Worm (Caenorhabditis elegans): ENCODE data around the gene C06E4.8.

Gene C06E4.8

DNA sequence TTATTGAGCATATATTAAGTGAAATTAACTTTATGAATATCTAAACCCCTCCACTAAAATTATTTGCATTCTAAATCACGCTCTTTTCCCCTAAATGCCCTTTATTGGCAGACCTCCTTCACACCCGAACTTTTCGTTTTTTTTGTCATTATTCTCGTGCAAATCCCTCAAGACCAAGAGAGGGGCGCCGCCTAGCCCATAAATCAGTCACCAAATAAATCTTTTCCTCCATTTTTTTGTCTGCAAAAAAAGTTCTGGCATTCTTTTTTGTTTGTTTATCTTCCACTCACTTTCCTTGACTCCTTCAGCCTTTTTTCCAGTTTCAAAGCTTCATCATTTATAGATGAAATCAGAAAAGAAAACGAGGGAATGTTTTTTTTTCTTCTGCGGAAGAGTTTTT lies 33.2 kb upstream of the C06E4.8 start:
- no peak for TF ChIP-seq T22C8.4 (GFP tag; IDR thresholded peaks at IDR 0.05)
- no peak for TF ChIP-seq cog-1 (tag; optimal IDR thresholded peaks at IDR 0.05)
- TF ChIP-seq flt-1 (GFP tag; IDR thresholded peaks at IDR 0.05): no peak
- TF ChIP-seq tab-1 (GFP tag; IDR thresholded peaks at IDR 0.05): no peak
- TF ChIP-seq ref-1 (GFP tag; conservative IDR thresholded peaks at IDR 0.05): no peak
- TF ChIP-seq ztf-23 (GFP tag; IDR thresholded peaks at IDR 0.05): no peak
- no peak for TF ChIP-seq klf-2 (GFP tag; conservative IDR thresholded peaks at IDR 0.05)
- TF ChIP-seq ztf-29 (GFP tag; IDR thresholded peaks at IDR 0.05): no peak
- TF ChIP-seq med-1 (GFP tag; optimal IDR thresholded peaks at IDR 0.05; ENCODE audit: insufficient read depth): no peak

DNA sequence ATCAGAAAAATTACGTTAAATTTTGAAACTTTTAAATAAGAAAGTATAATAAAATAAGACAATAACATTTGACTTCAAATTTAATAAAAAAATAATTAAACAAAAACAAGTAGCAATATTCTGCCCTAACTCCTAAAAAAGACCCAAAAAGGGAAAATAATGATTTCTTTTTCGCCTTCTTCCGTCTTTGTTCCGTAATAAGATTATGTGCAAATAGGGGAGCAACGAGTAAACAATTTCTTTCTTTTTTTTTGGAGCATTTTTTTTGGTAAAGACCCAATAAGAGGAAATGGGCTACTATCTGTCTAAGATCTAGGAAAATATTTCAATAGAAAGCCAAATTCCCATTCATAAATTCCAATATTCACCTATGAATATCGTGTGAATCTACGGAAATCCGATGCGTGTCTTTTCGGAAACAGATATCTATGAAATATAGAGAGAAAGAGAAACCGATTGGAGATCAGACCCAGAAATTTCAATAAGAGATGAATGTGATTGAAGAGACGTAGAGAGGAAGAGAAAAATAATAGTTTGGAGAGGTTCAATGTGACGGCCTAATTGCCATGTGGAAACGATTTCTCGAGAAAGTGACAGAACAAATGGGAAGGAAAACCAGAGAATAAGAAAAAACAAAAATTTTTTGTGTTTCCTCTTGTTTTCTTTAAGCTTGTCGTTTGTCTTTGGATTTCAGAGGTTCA lies 32.3 kb upstream of the C06E4.8 start:
- no peak for TF ChIP-seq tab-1 (GFP tag; IDR thresholded peaks at IDR 0.05)
- no peak for TF ChIP-seq ref-1 (GFP tag; conservative IDR thresholded peaks at IDR 0.05)
- TF ChIP-seq flt-1 (GFP tag; IDR thresholded peaks at IDR 0.05): no peak
- no peak for TF ChIP-seq ztf-29 (GFP tag; IDR thresholded peaks at IDR 0.05)
- no peak for TF ChIP-seq klf-2 (GFP tag; conservative IDR thresholded peaks at IDR 0.05)
- no peak for TF ChIP-seq T22C8.4 (GFP tag; IDR thresholded peaks at IDR 0.05)
- TF ChIP-seq med-1 (GFP tag; optimal IDR thresholded peaks at IDR 0.05; ENCODE audit: insufficient read depth): no peak
- no peak for TF ChIP-seq ztf-23 (GFP tag; IDR thresholded peaks at IDR 0.05)

DNA sequence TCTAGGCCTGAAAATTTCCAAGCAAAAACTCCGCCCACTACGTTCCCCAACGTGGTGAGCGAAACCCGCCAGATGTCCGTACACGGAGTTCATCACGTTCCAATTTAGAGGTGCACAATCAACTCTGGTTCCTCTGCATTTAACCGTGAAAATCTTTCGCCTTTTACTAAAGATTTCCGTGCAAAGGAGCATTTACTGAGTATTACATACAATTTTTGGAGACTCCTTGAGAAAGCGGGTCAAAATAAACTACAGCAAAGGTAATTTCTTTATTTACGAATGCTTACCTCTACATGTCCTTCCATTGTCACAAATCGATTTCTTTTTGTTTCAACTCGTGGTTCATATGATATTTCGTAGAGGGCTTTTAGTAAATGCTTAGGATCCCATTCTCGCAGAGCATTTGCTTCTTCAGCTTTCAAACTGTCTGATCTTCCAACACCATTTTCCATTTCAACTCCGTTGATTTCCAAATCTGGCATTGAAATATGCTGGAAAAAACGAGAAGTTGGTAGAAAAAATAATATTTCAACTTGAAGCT lies 31.0 kb upstream of the C06E4.8 start, which contains the start of gene F42C5.9:
F42C5.9 (minus strand) TSS at position 491 of the 541 bp plus-strand sequence.
- TF ChIP-seq med-1 (GFP tag; optimal IDR thresholded peaks at IDR 0.05; ENCODE audit: insufficient read depth) (no peak), cog-1 (tag; optimal IDR thresholded peaks at IDR 0.05) (no peak)

DNA sequence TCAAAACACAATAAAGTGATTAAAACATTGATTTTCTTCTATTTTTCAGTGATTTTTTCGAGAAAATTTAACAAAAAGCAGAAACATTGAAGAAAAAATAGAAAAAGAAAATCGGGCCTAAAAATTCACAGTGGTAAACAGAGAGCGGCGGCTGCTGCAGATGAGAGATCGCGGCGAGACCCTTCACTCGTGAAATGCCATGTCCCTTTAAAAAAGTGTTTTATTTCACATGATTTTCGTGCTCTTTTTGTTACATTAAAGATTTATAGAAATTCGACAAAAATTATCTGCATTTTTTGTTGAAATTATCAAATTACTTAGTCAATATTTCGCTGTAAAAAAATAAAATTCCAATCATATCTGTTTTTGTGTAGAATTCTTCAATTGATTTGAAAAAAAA lies 28.3 kb upstream of the C06E4.8 start:
- no peak for TF ChIP-seq ref-1 (GFP tag; conservative IDR thresholded peaks at IDR 0.05)
- no peak for TF ChIP-seq klf-2 (GFP tag; conservative IDR thresholded peaks at IDR 0.05)
- no peak for TF ChIP-seq flt-1 (GFP tag; IDR thresholded peaks at IDR 0.05)
- TF ChIP-seq ztf-23 (GFP tag; IDR thresholded peaks at IDR 0.05): no peak
- peak; percentile 5 for TF ChIP-seq cog-1 (tag; optimal IDR thresholded peaks at IDR 0.05)
- TF ChIP-seq med-1 (GFP tag; optimal IDR thresholded peaks at IDR 0.05; ENCODE audit: insufficient read depth): no peak

DNA sequence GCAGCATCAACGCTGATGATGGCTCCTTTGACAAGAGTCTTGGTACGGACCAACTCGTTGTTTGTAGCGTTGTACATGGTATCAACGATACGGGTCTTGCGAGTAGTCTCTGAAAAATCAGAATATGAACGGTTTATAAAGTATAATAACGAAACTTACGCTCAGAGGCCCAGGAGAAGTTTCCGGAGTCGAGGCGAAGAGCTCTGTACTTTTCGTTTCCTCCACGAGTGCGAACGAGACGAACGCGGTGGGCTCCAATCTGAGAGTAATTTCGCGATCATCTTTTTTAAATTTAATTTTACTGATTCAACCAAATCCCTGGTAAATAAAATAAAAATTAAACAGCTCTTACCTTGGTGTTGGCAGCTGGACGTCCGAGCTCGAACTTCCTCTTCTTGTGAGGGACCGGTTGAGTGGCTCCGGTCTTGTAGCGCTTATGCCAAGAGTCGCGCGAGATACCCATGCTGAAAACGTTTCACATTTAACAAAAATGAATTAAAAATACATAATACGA lies 27.8 kb upstream of the C06E4.8 start, which contains the start of gene rps-8:
rps-8 (minus strand) TSS at position 464 of the 514 bp plus-strand sequence.
- TF ChIP-seq ztf-29 (GFP tag; IDR thresholded peaks at IDR 0.05) (no peak), T22C8.4 (GFP tag; IDR thresholded peaks at IDR 0.05) (no peak), tab-1 (GFP tag; IDR thresholded peaks at IDR 0.05) (no peak), med-1 (GFP tag; optimal IDR thresholded peaks at IDR 0.05; ENCODE audit: insufficient read depth) (no peak), ref-1 (GFP tag; conservative IDR thresholded peaks at IDR 0.05) (no peak), flt-1 (GFP tag; IDR thresholded peaks at IDR 0.05) (no peak), klf-2 (GFP tag; conservative IDR thresholded peaks at IDR 0.05) (no peak), ztf-23 (GFP tag; IDR thresholded peaks at IDR 0.05) (no peak)

DNA sequence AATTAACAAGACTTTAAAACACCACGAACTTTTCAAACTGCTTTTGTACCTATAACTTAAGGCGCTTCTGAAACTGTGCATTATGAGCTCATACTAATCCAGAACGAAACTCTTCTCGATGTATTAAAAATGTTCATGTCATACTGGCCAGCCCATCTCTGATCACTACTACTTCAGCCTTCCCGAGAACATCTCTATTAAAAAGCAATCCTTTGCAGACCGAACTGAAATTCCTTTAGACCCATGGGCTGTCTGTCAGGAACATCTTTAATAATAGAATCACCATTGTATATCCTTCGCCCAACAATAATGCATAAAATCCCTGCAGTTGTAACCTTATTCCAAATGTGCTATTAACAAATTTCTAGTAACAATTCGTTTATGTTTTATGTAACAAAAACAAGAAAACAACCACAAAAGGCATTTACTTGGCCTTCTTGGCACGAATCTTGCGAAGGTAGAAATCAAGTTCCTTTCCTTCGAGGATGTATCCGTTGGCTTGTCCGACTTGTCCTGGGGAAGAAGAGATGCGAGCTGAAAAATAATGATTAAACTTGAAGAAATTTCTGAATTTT lies 27.0 kb upstream of the C06E4.8 start:
- TF ChIP-seq flt-1 (GFP tag; IDR thresholded peaks at IDR 0.05) (no peak), ztf-23 (GFP tag; IDR thresholded peaks at IDR 0.05) (no peak), ref-1 (GFP tag; conservative IDR thresholded peaks at IDR 0.05) (no peak), klf-2 (GFP tag; conservative IDR thresholded peaks at IDR 0.05) (no peak), med-1 (GFP tag; optimal IDR thresholded peaks at IDR 0.05; ENCODE audit: insufficient read depth) (no peak), T22C8.4 (GFP tag; IDR thresholded peaks at IDR 0.05) (no peak), tab-1 (GFP tag; IDR thresholded peaks at IDR 0.05) (no peak), ztf-29 (GFP tag; IDR thresholded peaks at IDR 0.05) (no peak), cog-1 (tag; optimal IDR thresholded peaks at IDR 0.05) (no peak)

DNA sequence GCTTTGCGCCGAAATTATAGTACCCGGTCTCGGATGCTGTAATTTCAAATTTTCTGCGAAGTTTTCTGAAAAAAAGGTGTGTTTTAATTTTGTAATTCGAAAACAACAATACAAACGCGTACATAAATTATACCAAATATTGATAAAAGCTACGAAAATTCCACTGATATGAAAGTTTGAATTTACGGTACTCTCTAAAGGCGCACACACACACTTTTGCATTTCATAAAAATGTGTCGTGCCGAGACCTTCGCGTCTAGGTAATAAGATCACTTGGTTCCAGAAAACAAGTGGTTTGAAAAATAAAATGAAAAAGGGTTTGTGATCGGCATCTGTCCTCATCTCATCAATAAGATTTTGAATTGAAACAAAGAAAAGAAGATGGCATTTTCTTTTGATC lies 25.2 kb upstream of the C06E4.8 start:
- no peak for TF ChIP-seq T22C8.4 (GFP tag; IDR thresholded peaks at IDR 0.05)
- no peak for TF ChIP-seq ztf-29 (GFP tag; IDR thresholded peaks at IDR 0.05)
- TF ChIP-seq med-1 (GFP tag; optimal IDR thresholded peaks at IDR 0.05; ENCODE audit: insufficient read depth): no peak
- no peak for TF ChIP-seq flt-1 (GFP tag; IDR thresholded peaks at IDR 0.05)
- TF ChIP-seq klf-2 (GFP tag; conservative IDR thresholded peaks at IDR 0.05): no peak
- TF ChIP-seq ztf-23 (GFP tag; IDR thresholded peaks at IDR 0.05): no peak
- TF ChIP-seq ref-1 (GFP tag; conservative IDR thresholded peaks at IDR 0.05): no peak
- no peak for TF ChIP-seq tab-1 (GFP tag; IDR thresholded peaks at IDR 0.05)
- no peak for TF ChIP-seq cog-1 (tag; optimal IDR thresholded peaks at IDR 0.05)

DNA sequence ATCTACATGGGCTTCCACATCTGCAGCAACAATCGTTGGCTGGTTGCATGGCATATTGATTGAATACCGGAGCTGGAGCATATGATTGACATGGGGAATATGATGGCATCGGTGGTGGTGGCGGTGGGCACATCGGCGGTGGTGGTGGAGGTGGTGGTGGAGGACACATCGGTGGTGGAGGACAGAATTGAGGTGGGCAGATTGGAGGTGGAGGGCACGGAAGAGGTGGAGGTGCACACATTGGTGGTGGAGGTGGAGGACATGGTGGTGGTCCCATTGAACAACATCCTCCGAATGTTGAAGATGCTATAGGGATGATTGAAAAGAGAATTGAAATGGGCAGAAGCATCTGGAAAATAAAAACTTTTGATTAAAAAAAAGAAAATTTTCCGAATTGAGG lies 24.7 kb upstream of the C06E4.8 start, which contains the start of gene grl-4:
grl-4 (minus strand) TSS at position 351 of the 400 bp plus-strand sequence.
- no peak for TF ChIP-seq klf-2 (GFP tag; conservative IDR thresholded peaks at IDR 0.05)
- no peak for TF ChIP-seq med-1 (GFP tag; optimal IDR thresholded peaks at IDR 0.05; ENCODE audit: insufficient read depth)
- TF ChIP-seq T22C8.4 (GFP tag; IDR thresholded peaks at IDR 0.05): no peak
- no peak for TF ChIP-seq tab-1 (GFP tag; IDR thresholded peaks at IDR 0.05)

DNA sequence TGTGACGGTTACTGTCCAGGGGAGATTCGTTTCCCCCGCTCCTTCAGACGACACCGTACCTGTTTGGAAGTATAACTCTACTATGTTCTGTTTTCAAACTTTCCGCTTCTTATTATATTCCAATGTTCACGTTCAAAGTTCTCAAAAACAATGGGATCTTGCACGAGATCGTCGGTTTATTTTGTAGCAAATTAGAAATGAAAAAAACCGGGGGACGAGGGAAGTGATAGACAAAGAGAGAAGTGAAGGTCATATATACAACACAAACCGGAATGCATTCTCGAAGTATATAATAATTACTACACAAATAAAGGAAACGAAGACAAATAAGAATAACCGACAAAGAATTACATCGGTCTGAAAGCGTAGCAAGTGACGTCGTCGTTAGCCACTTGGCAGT lies 24.0 kb upstream of the C06E4.8 start:
- TF ChIP-seq cog-1 (tag; optimal IDR thresholded peaks at IDR 0.05) (no peak), ztf-29 (GFP tag; IDR thresholded peaks at IDR 0.05) (no peak), tab-1 (GFP tag; IDR thresholded peaks at IDR 0.05) (no peak), ref-1 (GFP tag; conservative IDR thresholded peaks at IDR 0.05) (no peak), flt-1 (GFP tag; IDR thresholded peaks at IDR 0.05) (no peak), klf-2 (GFP tag; conservative IDR thresholded peaks at IDR 0.05) (no peak), med-1 (GFP tag; optimal IDR thresholded peaks at IDR 0.05; ENCODE audit: insufficient read depth) (no peak), ztf-23 (GFP tag; IDR thresholded peaks at IDR 0.05) (no peak), T22C8.4 (GFP tag; IDR thresholded peaks at IDR 0.05) (no peak)

Measured in whole organism, midembryonic.